Worm (Caenorhabditis elegans) whole organism, L4 larva: Measurements from ENCODE around the gene Y51H7C.1.
"Not testable (repeated sequence)": the region's sequence is repeated elsewhere in the genome, so short reads cannot be mapped to it uniquely, and the experiment has no call there.

Experiments used
- D1046.2 ChIP-seq: fragments of 200-800 bp; sonication (Bioruptor generic); IDR thresholded peaks from 2 replicates; pipeline ENCODE4 v1.3.6; 2022; ENCODE audit warnings: missing genetic modification characterization, missing compliant biosample characterization
- F26F4.8 ChIP-seq: fragments of 200-800 bp; sonication (Bioruptor generic); conservative IDR thresholded peaks from 2 replicates; pipeline ENCODE4 v1.3.6; 2022; ENCODE audit warnings: missing genetic modification characterization, missing compliant biosample characterization
- F44E2.7 ChIP-seq: fragments of 200-800 bp; sonication (Bioruptor generic); IDR thresholded peaks from 2 replicates; pipeline ENCODE4 v2.1.2; 2022; ENCODE audit warnings: missing genetic modification characterization, missing compliant biosample characterization
- Y105C5A.15 ChIP-seq: fragments of 200-800 bp; sonication (Bioruptor generic); IDR thresholded peaks from 2 replicates; pipeline ENCODE4 v1.3.6; 2022; ENCODE audit warnings: missing genetic modification characterization, missing compliant biosample characterization
- Y48G9A.11 ChIP-seq: fragments of 200-800 bp; sonication (Bioruptor generic); IDR thresholded peaks from 2 replicates; pipeline ENCODE4 v1.3.6; 2022; ENCODE audit warnings: missing genetic modification reagents, missing genetic modification characterization, missing compliant biosample characterization
- Y75B8A.6 ChIP-seq: fragments of 200-800 bp; sonication (Bioruptor generic); IDR thresholded peaks from 2 replicates; pipeline ENCODE4 v1.3.6; 2022; ENCODE audit warnings: missing genetic modification reagents, missing genetic modification characterization, missing compliant biosample characterization
- ZK337.2 ChIP-seq: fragments of 200-800 bp; sonication (Bioruptor generic); IDR thresholded peaks from 2 replicates; pipeline ENCODE4 v1.3.6; 2022; ENCODE audit warnings: missing genetic modification reagents, missing genetic modification characterization, missing compliant biosample characterization
- ceh-44 ChIP-seq: fragments of 200-800 bp; sonication (Bioruptor generic); IDR thresholded peaks from 2 replicates; pipeline ENCODE4 v1.3.6; 2022; ENCODE audit warnings: missing genetic modification reagents, missing genetic modification characterization, missing compliant biosample characterization
- dmd-8 ChIP-seq: fragments of 200-800 bp; sonication (Bioruptor generic); IDR thresholded peaks from 2 replicates; pipeline ENCODE4 v1.3.6; 2022; ENCODE audit warnings: missing genetic modification characterization, missing compliant biosample characterization
- egl-43 ChIP-seq: fragments of 200-800 bp; sonication (Bioruptor generic); IDR thresholded peaks from 2 replicates; pipeline ENCODE4 v1.3.6; 2022; ENCODE audit warnings: missing genetic modification reagents, missing genetic modification characterization, missing compliant biosample characterization
- hmg-1.1 ChIP-seq: fragments of 200-800 bp; sonication (Bioruptor generic); IDR thresholded peaks from 2 replicates; pipeline ENCODE4 v1.3.6; 2022; ENCODE audit warnings: missing genetic modification reagents, missing genetic modification characterization, missing compliant biosample characterization
- madf-5 ChIP-seq, 2 experiments: fragments of 200-800 bp; sonication (Bioruptor generic); IDR thresholded peaks; 2 replicates each; pipeline ENCODE4 v1.3.6; 2022; ENCODE audit warnings: missing compliant biosample characterization in 2 of 2, missing genetic modification characterization in 2 of 2
- madf-9 ChIP-seq: fragments of 200-800 bp; sonication (Bioruptor generic); conservative IDR thresholded peaks from 2 replicates; pipeline ENCODE4 v1.3.6; 2022; ENCODE audit warnings: missing genetic modification reagents, missing genetic modification characterization, missing compliant biosample characterization
- mxl-2 ChIP-seq: fragments of 200-800 bp; sonication (Bioruptor generic); conservative IDR thresholded peaks from 2 replicates; pipeline ENCODE4 v1.3.6; 2022; ENCODE audit warnings: missing genetic modification reagents, missing genetic modification characterization, missing compliant biosample characterization
- nhr-42 ChIP-seq: fragments of 200-800 bp; sonication (Bioruptor generic); IDR thresholded peaks from 2 replicates; pipeline ENCODE4 v1.3.6; 2022; ENCODE audit warnings: missing genetic modification characterization, missing compliant biosample characterization
- php-3 ChIP-seq: fragments of 200-800 bp; sonication (Bioruptor generic); IDR thresholded peaks from 2 replicates; pipeline ENCODE4 v1.3.6; 2022; ENCODE audit warnings: missing genetic modification reagents, missing genetic modification characterization, missing compliant biosample characterization
- pqm-1 ChIP-seq: sonication (generic microtip); optimal IDR thresholded peaks from 2 replicates; lab custom pipeline; 2017; ENCODE audit warnings: missing biosample characterization, missing genetic modification characterization
- saeg-2 ChIP-seq: fragments of 200-800 bp; sonication (Bioruptor generic); IDR thresholded peaks from 2 replicates; pipeline ENCODE4 v1.3.6; 2022; ENCODE audit warnings: missing genetic modification reagents, missing genetic modification characterization, missing compliant biosample characterization
- set-16 ChIP-seq: fragments of 200-800 bp; sonication (Bioruptor generic); IDR thresholded peaks from 2 replicates; pipeline ENCODE4 v1.3.6; 2022; ENCODE audit warnings: missing genetic modification reagents, missing genetic modification characterization, missing compliant biosample characterization
- snpc-1.2 ChIP-seq: fragments of 200-800 bp; sonication (Bioruptor generic); IDR thresholded peaks from 2 replicates; pipeline ENCODE4 v1.3.6; 2022; ENCODE audit warnings: missing genetic modification reagents, missing genetic modification characterization, missing compliant biosample characterization
- tag-97 ChIP-seq: fragments of 200-800 bp; sonication (Bioruptor generic); IDR thresholded peaks from 2 replicates; pipeline ENCODE4 v1.3.6; 2022; ENCODE audit warnings: missing genetic modification characterization, missing compliant biosample characterization
- unc-62 ChIP-seq, 3 experiments: fragments of 150-350 bp in 1 of 3; sonication (generic microtip); optimal IDR thresholded peaks in 2 of 3; peaks in 1 of 3; 1 replicate in 1 of 3; 2 replicates in 2 of 3; lab custom pipeline; 2014 to 2017; ENCODE audit warnings: missing biosample characterization in 3 of 3, missing genetic modification characterization in 3 of 3, missing genetic modification reagents in 3 of 3, missing genotype in 1 of 3
- vab-7 ChIP-seq: fragments of 200-800 bp; sonication (Bioruptor generic); IDR thresholded peaks from 2 replicates; pipeline ENCODE4 v1.3.6; 2022; ENCODE audit warnings: missing genetic modification reagents, missing genetic modification characterization, missing compliant biosample characterization
- zfp-3 ChIP-seq: fragments of 200-800 bp; sonication (Bioruptor generic); conservative IDR thresholded peaks from 2 replicates; pipeline ENCODE4 v1.3.6; 2022; ENCODE audit warnings: missing genetic modification reagents, missing genetic modification characterization, missing compliant biosample characterization

Gene Y51H7C.1

DNA sequence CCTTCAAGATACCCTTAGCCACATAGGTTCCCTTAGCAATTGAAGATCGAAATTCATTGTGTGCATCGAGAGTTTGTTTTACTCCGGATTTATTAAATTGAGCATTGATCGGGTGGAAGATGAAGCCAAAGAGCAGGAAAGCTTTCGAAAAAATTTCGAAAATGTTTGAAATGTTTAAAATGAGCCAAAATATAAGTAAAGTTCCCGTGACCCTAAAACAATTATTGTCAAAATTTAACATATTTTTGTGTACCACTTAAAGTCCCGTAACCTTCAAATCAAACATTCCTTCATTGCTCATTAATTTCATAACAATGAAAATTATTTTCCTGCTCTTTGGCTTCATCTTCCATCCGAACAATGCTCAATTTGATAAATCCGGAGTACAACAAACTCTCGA is 22.6 kb upstream of the Y51H7C.1 start, which contains the start of gene scl-17:
Gene scl-17, plus strand, starts transcription at position 301 of the 400 bp plus-strand sequence.
- TF ChIP-seq ZK337.2: no peak
- TF ChIP-seq pqm-1 (tag; lab: Kevin White, UChicago): no peak

ce11 chrII:1446696-1447293 is 20.7 kb upstream of the Y51H7C.1 start, which contains the start of gene Y51H7C.12:
Gene Y51H7C.12, minus strand, starts transcription at chrII:1446746.
- TF ChIP-seq unc-62 (GFP tag; optimal IDR thresholded peaks at IDR 0.05 in 1 of 2; lab: Kevin White, UChicago): peak in 1 of 2 experiments; percentile 84
- not testable (repeated sequence) for TF ChIP-seq unc-62 (tag; optimal IDR thresholded peaks at IDR 0.05; lab: Kevin White, UChicago)
- TF ChIP-seq, all 104 proteins: peak for 1; not testable (repeated sequence) for 103

DNA sequence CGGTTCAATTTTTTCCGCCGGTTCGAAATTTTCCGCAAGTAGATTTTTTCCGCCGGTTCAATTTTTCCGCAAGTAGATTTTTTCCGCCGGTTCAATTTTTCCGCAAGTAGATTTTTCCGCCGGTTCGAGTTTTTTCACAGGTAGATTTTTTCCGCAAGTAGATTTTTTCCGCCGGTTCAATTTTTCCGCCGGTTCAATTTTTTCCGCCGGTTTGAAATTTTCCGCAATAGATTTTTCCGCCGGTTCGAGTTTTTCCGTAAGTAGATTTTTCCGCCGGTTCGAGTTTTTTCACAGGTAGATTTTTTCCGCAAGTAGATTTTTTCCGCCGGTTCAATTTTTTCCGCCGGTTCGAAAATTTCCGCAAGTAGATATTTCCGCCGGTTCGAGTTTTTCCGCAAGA is 15.6 kb upstream of the Y51H7C.1 start:
- 0 out of 2 replicates have a peak, but pooled peaks have one; percentile 18 for TF ChIP-seq hmg-1.1
- TF ChIP-seq ceh-44: 0 out of 2 replicates have a peak, but pooled peaks have one; percentile 20
- TF ChIP-seq egl-43 (GFP tag; lab: Robert Waterston, UW): 0 out of 2 replicates have a peak, but pooled peaks have one; percentile 52
- TF ChIP-seq madf-9: peak; percentile 45; the same call in 1 of the 2 replicates
- TF ChIP-seq Y48G9A.11 (GFP tag; lab: Robert Waterston, UW): peak; percentile 34; the same call in 1 of the 2 replicates
- 0 out of 2 replicates have a peak, but pooled peaks have one; percentile 24 for TF ChIP-seq mxl-2 (GFP tag; lab: Robert Waterston, UW)
- TF ChIP-seq php-3 (GFP tag; lab: Robert Waterston, UW): peak; percentile 49; the same call in 1 of the 2 replicates
- 0 out of 2 replicates have a peak, but pooled peaks have one; percentile 44 for TF ChIP-seq Y105C5A.15 (GFP tag; lab: Robert Waterston, UW)
- TF ChIP-seq F26F4.8: peak; percentile 77
- TF ChIP-seq tag-97 (GFP tag; lab: Robert Waterston, UW): peak; percentile 68; the same call in 1 of the 2 replicates
- 0 out of 2 replicates have a peak, but pooled peaks have one; percentile 63 for TF ChIP-seq saeg-2
- 0 out of 2 replicates have a peak, but pooled peaks have one; percentile 73 for TF ChIP-seq Y75B8A.6 (GFP tag; lab: Robert Waterston, UW)
- peak; percentile 55; the same call in 1 of the 2 replicates for TF ChIP-seq dmd-8 (GFP tag; lab: Robert Waterston, UW)
- 0 out of 2 replicates have a peak, but pooled peaks have one; percentile 50 for TF ChIP-seq vab-7 (GFP tag; lab: Robert Waterston, UW)
- TF ChIP-seq zfp-3 (GFP tag; lab: Robert Waterston, UW): 0 out of 2 replicates have a peak, but pooled peaks have one; percentile 44

DNA sequence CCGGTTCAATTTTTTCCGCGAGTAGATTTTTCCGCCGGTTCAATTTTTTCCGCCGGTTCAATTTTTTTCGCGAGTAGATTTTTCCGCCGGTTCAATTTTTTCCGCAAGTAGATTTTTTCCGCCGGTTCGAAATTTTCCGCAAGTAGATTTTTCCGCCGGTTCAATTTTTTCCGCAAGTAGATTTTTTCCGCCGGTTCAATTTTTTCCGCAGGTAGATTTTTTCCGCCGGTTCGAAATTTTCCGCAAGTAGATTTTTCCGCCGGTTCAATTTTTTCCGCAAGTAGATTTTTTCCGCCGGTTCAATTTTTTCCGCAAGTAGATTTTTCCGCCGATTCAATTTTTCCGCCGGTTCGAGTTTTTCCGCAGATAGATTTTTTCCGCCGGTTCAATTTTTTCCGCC is 14.3 kb upstream of the Y51H7C.1 start:
- TF ChIP-seq nhr-42 (GFP tag; lab: Robert Waterston, UW) (0 out of 2 replicates have a peak, but pooled peaks have one; percentile 40), ceh-44 (0 out of 2 replicates have a peak, but pooled peaks have one; percentile 8), F44E2.7 (GFP tag; lab: Robert Waterston, UW) (0 out of 2 replicates have a peak, but pooled peaks have one; percentile 52), F26F4.8 (0 out of 2 replicates have a peak, but pooled peaks have one; percentile 54)

DNA sequence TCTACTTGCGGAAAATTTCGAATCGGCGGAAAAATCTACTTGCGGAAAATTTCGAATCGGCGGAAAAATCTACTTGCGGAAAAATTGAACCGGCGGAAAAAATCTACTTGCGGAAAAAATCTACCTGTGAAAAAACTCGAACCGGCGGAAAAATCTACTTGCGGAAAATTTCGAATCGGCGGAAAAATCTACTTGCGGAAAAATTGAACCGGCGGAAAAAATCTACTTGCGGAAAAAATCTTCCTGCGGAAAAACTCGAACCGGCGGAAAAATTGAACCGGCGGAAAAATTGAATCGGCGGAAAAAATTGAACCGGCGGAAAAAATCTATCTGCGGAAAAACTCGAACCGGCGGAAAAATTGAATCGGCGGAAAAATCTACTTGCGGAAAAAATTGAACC is 9.7 kb upstream of the Y51H7C.1 start:
- TF ChIP-seq D1046.2 (GFP tag; lab: Robert Waterston, UW) (peak; percentile 91), snpc-1.2 (GFP tag; lab: Robert Waterston, UW) (0 out of 2 replicates have a peak, but pooled peaks have one; percentile 61), F26F4.8 (0 out of 2 replicates have a peak, but pooled peaks have one; percentile 56), Y48G9A.11 (GFP tag; lab: Robert Waterston, UW) (0 out of 2 replicates have a peak, but pooled peaks have one; percentile 18), nhr-42 (GFP tag; lab: Robert Waterston, UW) (peak; percentile 66; the same call in 1 of the 2 replicates), madf-5 (GFP tag; IDR thresholded peaks at IDR 0.05; lab: Robert Waterston, UW) (peak in 1 of 2 experiments; percentile 94; a peak in 2 of 4 replicates), dmd-8 (GFP tag; lab: Robert Waterston, UW) (peak; percentile 60; the same call in 1 of the 2 replicates), tag-97 (GFP tag; lab: Robert Waterston, UW) (0 out of 2 replicates have a peak, but pooled peaks have one; percentile 66), egl-43 (GFP tag; lab: Robert Waterston, UW) (peak; percentile 80; the same call in 1 of the 2 replicates), set-16 (GFP tag; lab: Robert Waterston, UW) (peak; percentile 37; the same call in 1 of the 2 replicates), Y105C5A.15 (GFP tag; lab: Robert Waterston, UW) (0 out of 2 replicates have a peak, but pooled peaks have one; percentile 14), F44E2.7 (GFP tag; lab: Robert Waterston, UW) (0 out of 2 replicates have a peak, but pooled peaks have one; percentile 55), php-3 (GFP tag; lab: Robert Waterston, UW) (0 out of 2 replicates have a peak, but pooled peaks have one; percentile 42)
